Worm (Caenorhabditis elegans): ENCODE results near the gene F16G10.3.

ce11 chrII:2322857-2323518 is 49.2 kb upstream of the F16G10.3 start, which contains the start of the genes ZK1240.6 and ZK1240.2:
- TF ChIP-seq W03F9.2 (tag; optimal IDR thresholded peaks at IDR 0.05) (no peak), him-1 (tag; optimal IDR thresholded peaks at IDR 0.05) (no peak)

All from whole organism, L4/young adult.